Worm (Caenorhabditis elegans) whole organism, L3 larva: ENCODE data around the gene lgc-50.

ENCODE experiments used
- egl-5 ChIP-seq: fragments of 150-350 bp; optimal IDR thresholded peaks from 2 replicates; lab custom pipeline; 2017; ENCODE audit warnings: missing biosample characterization, missing genetic modification reagents, missing genetic modification characterization, inconsistent platforms
- nhr-28 ChIP-seq: fragments of 150-350 bp; optimal IDR thresholded peaks from 2 replicates; lab custom pipeline; 2014; ENCODE audit warnings: missing biosample characterization, missing genetic modification characterization
- nhr-76 ChIP-seq: fragments of 150-350 bp; sonication (generic microtip); optimal IDR thresholded peaks from 5 replicates; lab custom pipeline; 2014; ENCODE audit warnings: missing biosample characterization, missing genetic modification characterization
- snpc-4 ChIP-seq: fragments of 150-350 bp; optimal IDR thresholded peaks from 2 replicates; lab custom pipeline; 2014; ENCODE audit warnings: missing biosample characterization, missing genetic modification characterization
- unc-62 ChIP-seq: fragments of 150-350 bp; sonication (generic microtip); optimal IDR thresholded peaks from 4 replicates; lab custom pipeline; 2014; ENCODE audit warnings: missing biosample characterization, missing genetic modification reagents, missing genetic modification characterization

- TF ChIP-seq unc-62 (no peak), nhr-28 (tag; lab: Kevin White, UChicago) (no peak), snpc-4 (no peak), nhr-76 (tag; lab: Kevin White, UChicago) (no peak), egl-5 (tag; lab: Kevin White, UChicago) (no peak)
Observed at ce11 chrIII:7378522-7378921, 16.7 kb downstream of the lgc-50 start.
